Fruit fly (Drosophila melanogaster) whole organism, embryonic: Measurements from ENCODE around the gene Cpr5C.

Source experiments
- Adf1 ChIP-seq: fragments of 200-800 bp; sonication (Bioruptor generic); IDR thresholded peaks from 2 replicates; pipeline ENCODE4 v1.3.6; 2022; ENCODE audit warnings: missing biosample characterization, missing genetic modification characterization
- CG11560 ChIP-seq: fragments of 200-800 bp; sonication (Bioruptor generic); IDR thresholded peaks from 3 replicates; pipeline ENCODE4 v1.3.6; 2022; ENCODE audit warnings: missing biosample characterization, missing genetic modification characterization
- CG13894 ChIP-seq: fragments of 200-800 bp; sonication (Bioruptor generic); optimal IDR thresholded peaks from 3 replicates; lab custom pipeline; 2018; ENCODE audit warnings: missing biosample characterization, mild to moderate bottlenecking, missing genetic modification characterization, moderate library complexity
- CG14965 ChIP-seq: fragments of 200-800 bp; sonication (Bioruptor generic); optimal IDR thresholded peaks from 2 replicates; lab custom pipeline; 2016; ENCODE audit warnings: missing biosample characterization, missing genetic modification characterization, borderline replicate concordance
- CG16779 ChIP-seq: fragments of 200-800 bp; sonication (Bioruptor generic); IDR thresholded peaks from 2 replicates; pipeline ENCODE4 v1.3.6; 2022; ENCODE audit warnings: missing biosample characterization, missing genetic modification characterization
- CG16813 ChIP-seq: fragments of 200-800 bp; sonication (Bioruptor generic); IDR thresholded peaks from 3 replicates; pipeline ENCODE4 v1.3.6; 2022; ENCODE audit warnings: missing biosample characterization, missing genetic modification characterization; ENCODE audit not compliant: partially characterized antibody
- CG17612 ChIP-seq: fragments of 200-800 bp; sonication (Bioruptor generic); IDR thresholded peaks from 2 replicates; pipeline ENCODE4 v1.3.6; 2022; ENCODE audit warnings: missing biosample characterization, missing genetic modification characterization
- CG1832 ChIP-seq: fragments of 200-800 bp; sonication (Bioruptor generic); optimal IDR thresholded peaks from 2 replicates; lab custom pipeline; 2017; ENCODE audit warnings: missing biosample characterization, mild to moderate bottlenecking, missing genetic modification characterization, inconsistent platforms
- CG18599 ChIP-seq: fragments of 200-800 bp; sonication (Bioruptor generic); optimal IDR thresholded peaks from 3 replicates; lab custom pipeline; 2017; ENCODE audit warnings: missing biosample characterization, missing genetic modification characterization, mild to moderate bottlenecking, moderate library complexity, missing genetic modification reagents
- CG2875 ChIP-seq: fragments of 200-800 bp; sonication (Bioruptor generic); optimal IDR thresholded peaks from 2 replicates; lab custom pipeline; 2017; ENCODE audit warnings: missing biosample characterization, mild to moderate bottlenecking, missing genetic modification characterization, missing genetic modification reagents
- CG3838 ChIP-seq: fragments of 200-800 bp; sonication (Bioruptor generic); optimal IDR thresholded peaks from 3 replicates; lab custom pipeline; 2016; ENCODE audit warnings: missing biosample characterization, missing genetic modification characterization
- CG6654 ChIP-seq: fragments of 200-800 bp; sonication (Bioruptor generic); optimal IDR thresholded peaks from 2 replicates; lab custom pipeline; 2017; ENCODE audit warnings: missing biosample characterization, mild to moderate bottlenecking, missing genetic modification characterization
- CG6689 ChIP-seq: fragments of 200-800 bp; sonication (Bioruptor generic); IDR thresholded peaks from 2 replicates; pipeline ENCODE4 v1.3.6; 2022; ENCODE audit warnings: missing biosample characterization, missing genetic modification characterization
- CG6854 ChIP-seq: fragments of 200-800 bp; sonication (Bioruptor generic); optimal IDR thresholded peaks from 3 replicates; lab custom pipeline; 2017; ENCODE audit warnings: missing biosample characterization, mild to moderate bottlenecking, missing genetic modification characterization
- CTCF ChIP-seq: fragments of 200-800 bp; sonication (Bioruptor generic); optimal IDR thresholded peaks from 2 replicates; lab custom pipeline; 2017; ENCODE audit warnings: missing biosample characterization, mild to moderate bottlenecking, missing genetic modification characterization, moderate library complexity
- CoRest ChIP-seq: fragments of 200-800 bp; sonication (Bioruptor generic); optimal IDR thresholded peaks from 3 replicates; lab custom pipeline; 2018; ENCODE audit warnings: missing biosample characterization, mild to moderate bottlenecking, missing genetic modification characterization, moderate library complexity
- Deaf1 ChIP-seq: fragments of 200-800 bp; optimal IDR thresholded peaks from 3 replicates; lab custom pipeline; 2019; ENCODE audit warnings: missing biosample characterization, mild to moderate bottlenecking, missing genetic modification characterization, moderate library complexity
- Eip74EF ChIP-seq, 2 experiments: fragments of 200-800 bp in 1 of 2; fragments of >200 bp in 1 of 2; sonication (Bioruptor generic) in 1 of 2; optimal IDR thresholded peaks; 2 replicates each; lab custom pipeline; 2017 to 2019; ENCODE audit warnings: missing biosample characterization in 2 of 2, missing genetic modification characterization in 2 of 2, mild to moderate bottlenecking in 1 of 2, moderate library complexity in 1 of 2
- Med ChIP-seq: fragments of 200-800 bp; sonication (Bioruptor generic); peaks from one replicate; lab custom pipeline; 2016; ENCODE audit warnings: missing biosample characterization, missing genetic modification characterization, mild to moderate bottlenecking, inconsistent platforms, moderate library complexity
- NC2β ChIP-seq: fragments of 200-800 bp; sonication (Bioruptor generic); optimal IDR thresholded peaks from 2 replicates; lab custom pipeline; 2016; ENCODE audit warnings: missing biosample characterization, missing genetic modification characterization
- Opbp ChIP-seq: fragments of 200-800 bp; sonication (Bioruptor generic); IDR thresholded peaks from 3 replicates; pipeline ENCODE4 v1.3.6; 2022; ENCODE audit warnings: missing biosample characterization, missing genetic modification characterization; ENCODE audit not compliant: partially characterized antibody
- Sry-β ChIP-seq: fragments of 200-800 bp; sonication (Bioruptor generic); optimal IDR thresholded peaks from 2 replicates; lab custom pipeline; 2018; ENCODE audit warnings: missing biosample characterization, mild to moderate bottlenecking, missing genetic modification characterization, moderate library complexity
- Trl ChIP-seq, 3 experiments: fragments of >200 bp in 2 of 3; fragments of 200-800 bp in 1 of 3; sonication (Bioruptor generic) in 1 of 3; optimal IDR thresholded peaks; 2 replicates in 1 of 3; 3 replicates in 2 of 3; lab custom pipeline; 2016 to 2017; ENCODE audit warnings: missing biosample characterization in 1 of 3, missing genetic modification characterization in 1 of 3
- abd-A ChIP-seq: fragments of 200-800 bp; sonication (Bioruptor generic); optimal IDR thresholded peaks from 3 replicates; lab custom pipeline; 2019; ENCODE audit warnings: missing biosample characterization, mild to moderate bottlenecking, missing genetic modification characterization, moderate library complexity
- al ChIP-seq: fragments of 200-800 bp; sonication (Bioruptor generic); IDR thresholded peaks from 2 replicates; pipeline ENCODE4 v1.3.6; 2022; ENCODE audit warnings: missing biosample characterization, missing genetic modification characterization
- bigmax ChIP-seq: fragments of 200-800 bp; sonication (Bioruptor generic); optimal IDR thresholded peaks from 2 replicates; lab custom pipeline; 2018; ENCODE audit warnings: missing biosample characterization, mild to moderate bottlenecking, missing genetic modification characterization
- cg ChIP-seq: fragments of 200-800 bp; sonication (Bioruptor generic); optimal IDR thresholded peaks from 3 replicates; lab custom pipeline; 2019; ENCODE audit warnings: missing biosample characterization, mild to moderate bottlenecking, missing genetic modification characterization, moderate library complexity
- chinmo ChIP-seq: fragments of 200-800 bp; sonication (Bioruptor generic); IDR thresholded peaks from 4 replicates; pipeline ENCODE4 v1.3.6; 2022; ENCODE audit warnings: missing biosample characterization, missing genetic modification characterization; ENCODE audit not compliant: partially characterized antibody
- crp ChIP-seq, 2 experiments: fragments of 200-800 bp; sonication (Bioruptor generic); optimal IDR thresholded peaks; 2 replicates in 1 of 2; 3 replicates in 1 of 2; lab custom pipeline; 2017; ENCODE audit warnings: missing biosample characterization in 2 of 2, missing genetic modification characterization in 2 of 2, mild to moderate bottlenecking in 1 of 2, moderate library complexity in 1 of 2
- da ChIP-seq: fragments of 200-800 bp; sonication (Bioruptor generic); optimal IDR thresholded peaks from 2 replicates; lab custom pipeline; 2016; ENCODE audit warnings: missing biosample characterization, missing genetic modification characterization
- danr ChIP-seq: fragments of 200-800 bp; sonication (Bioruptor generic); IDR thresholded peaks from 2 replicates; pipeline ENCODE4 v1.3.6; 2022; ENCODE audit warnings: missing biosample characterization, missing genetic modification characterization
- fd64A ChIP-seq: fragments of 200-800 bp; sonication (Bioruptor generic); optimal IDR thresholded peaks from 3 replicates; lab custom pipeline; 2018; ENCODE audit warnings: missing biosample characterization, mild to moderate bottlenecking, missing genetic modification characterization
- maf-S ChIP-seq: fragments of 200-800 bp; sonication (Bioruptor generic); optimal IDR thresholded peaks from 2 replicates; lab custom pipeline; 2016; ENCODE audit warnings: missing biosample characterization, missing genetic modification characterization
- pita ChIP-seq: fragments of 200-800 bp; sonication (Bioruptor generic); optimal IDR thresholded peaks from 2 replicates; lab custom pipeline; 2017; ENCODE audit warnings: missing biosample characterization, mild to moderate bottlenecking, missing genetic modification characterization
- pnt ChIP-seq: fragments of 200-800 bp; sonication (Bioruptor generic); optimal IDR thresholded peaks from 3 replicates; lab custom pipeline; 2016; ENCODE audit warnings: missing biosample characterization, missing genetic modification characterization
- pzg ChIP-seq: fragments of 200-800 bp; sonication (Bioruptor generic); optimal IDR thresholded peaks from 3 replicates; lab custom pipeline; 2018; ENCODE audit warnings: missing biosample characterization, mild to moderate bottlenecking, missing genetic modification characterization, moderate library complexity
- salm ChIP-seq: fragments of 200-800 bp; sonication (Bioruptor generic); optimal IDR thresholded peaks from 2 replicates; lab custom pipeline; 2018; ENCODE audit warnings: missing biosample characterization, mild to moderate bottlenecking, missing genetic modification characterization
- scrt ChIP-seq: fragments of 200-800 bp; sonication (Bioruptor generic); optimal IDR thresholded peaks from 2 replicates; lab custom pipeline; 2018; ENCODE audit warnings: missing biosample characterization, mild to moderate bottlenecking, missing genetic modification characterization, moderate library complexity
- wek ChIP-seq: fragments of 200-800 bp; sonication (Bioruptor generic); optimal IDR thresholded peaks from 3 replicates; lab custom pipeline; 2018; ENCODE audit warnings: missing biosample characterization, mild to moderate bottlenecking, missing genetic modification characterization, moderate library complexity
- zen2 ChIP-seq: fragments of 200-800 bp; sonication (Bioruptor generic); IDR thresholded peaks from 3 replicates; pipeline ENCODE4 v1.3.6; 2022; ENCODE audit warnings: missing biosample characterization, missing genetic modification characterization; ENCODE audit not compliant: partially characterized antibody

The Cpr5C gene

DNA sequence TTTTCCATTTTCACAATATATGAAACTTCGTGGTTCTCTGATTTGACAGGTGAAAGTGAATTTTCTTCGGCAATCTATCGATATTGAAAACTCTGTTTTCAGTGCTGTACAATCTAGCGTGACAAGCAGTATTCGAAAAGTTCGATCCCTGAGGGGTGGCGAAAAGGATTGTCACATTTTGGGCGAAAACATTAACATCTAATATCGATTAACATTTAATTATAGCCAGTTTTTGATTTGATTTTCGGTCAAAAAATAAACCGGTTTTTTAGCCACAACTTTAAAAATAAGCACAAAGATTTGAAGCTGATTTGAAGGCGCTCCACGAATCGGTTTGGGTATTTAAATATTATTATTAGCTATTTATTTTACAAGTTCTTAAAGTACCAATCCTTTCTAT, 8.4 kb downstream of the Cpr5C start, which contains the start of gene CG44329:
Gene CG44329 (minus strand): TSS at position 101 of the 400 bp plus-strand sequence.
- TF ChIP-seq Eip74EF (GFP tag; optimal IDR thresholded peaks at IDR 0.05; lab: Kevin White, UChicago) = no peak
- TF ChIP-seq CoRest (tag; lab: Kevin White, UChicago) = no peak
- no peak for TF ChIP-seq al (GFP tag; lab: Robert Waterston, UW)
- no peak for TF ChIP-seq wek (GFP tag; lab: Kevin White, UChicago)
- TF ChIP-seq CG2875 (GFP tag; lab: Kevin White, UChicago) = no peak
- TF ChIP-seq da (GFP tag; lab: Kevin White, UChicago) = no peak
- no peak for TF ChIP-seq NC2β (GFP tag; lab: Kevin White, UChicago)
- TF ChIP-seq, all 482 proteins: peak for 0

DNA sequence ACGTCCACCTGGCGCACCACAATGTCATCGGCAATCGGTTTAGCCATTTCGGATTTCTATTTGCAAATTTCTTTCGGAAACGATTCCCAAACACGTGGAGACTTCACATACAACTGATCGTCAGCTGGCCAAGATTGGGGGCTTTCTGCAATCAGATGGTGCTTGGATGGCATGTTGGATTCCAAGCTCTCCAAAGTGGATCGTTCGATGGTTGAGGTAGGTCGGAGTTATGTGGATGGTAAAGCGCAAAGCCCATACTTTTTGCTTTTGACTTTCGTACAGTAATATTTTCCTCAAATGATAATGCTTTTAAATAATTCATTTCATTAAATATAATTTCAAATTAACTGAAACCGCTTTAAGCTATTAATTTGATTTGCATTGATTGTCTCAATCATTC, 11.2 kb downstream of the Cpr5C start, which contains the start of gene AgmNAT:
Gene AgmNAT (minus strand): TSS at position 101 of the 400 bp plus-strand sequence.
- TF ChIP-seq fd64A (no peak), maf-S (GFP tag; lab: Kevin White, UChicago) (no peak), CG3838 (no peak), crp (GFP tag; optimal IDR thresholded peaks at IDR 0.05; lab: Kevin White, UChicago) (peak in 1 of 2 experiments; percentile 68), danr (GFP tag; lab: Robert Waterston, UW) (no peak), Sry-β (GFP tag; lab: Kevin White, UChicago) (no peak), zen2 (GFP tag; lab: Robert Waterston, UW) (0 out of 3 replicates have a peak, but pooled peaks have one; percentile 21)

DNA sequence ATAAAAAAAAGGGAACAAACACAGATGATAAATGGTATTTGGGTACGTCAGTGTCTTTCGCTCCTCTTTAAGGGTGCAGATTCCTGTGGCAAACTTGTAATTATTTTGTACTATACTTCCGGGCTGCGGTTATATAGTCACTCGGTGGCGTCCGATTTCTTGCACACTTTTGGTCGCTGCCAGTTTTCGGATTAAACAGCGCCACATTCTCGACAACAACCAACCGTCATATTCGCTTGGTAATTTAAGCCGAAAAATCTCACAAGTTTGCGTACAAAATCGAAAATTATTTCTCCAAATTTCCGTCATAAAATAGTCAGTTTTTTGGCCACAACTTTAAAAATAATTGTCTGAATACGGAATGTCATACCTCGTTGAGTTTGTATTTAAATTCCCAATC, 12.7 kb downstream of the Cpr5C start:
- TF ChIP-seq CTCF (peak; percentile 82), pita (GFP tag; lab: Kevin White, UChicago) (peak; percentile 21), bigmax (GFP tag; lab: Kevin White, UChicago) (no peak)

DNA sequence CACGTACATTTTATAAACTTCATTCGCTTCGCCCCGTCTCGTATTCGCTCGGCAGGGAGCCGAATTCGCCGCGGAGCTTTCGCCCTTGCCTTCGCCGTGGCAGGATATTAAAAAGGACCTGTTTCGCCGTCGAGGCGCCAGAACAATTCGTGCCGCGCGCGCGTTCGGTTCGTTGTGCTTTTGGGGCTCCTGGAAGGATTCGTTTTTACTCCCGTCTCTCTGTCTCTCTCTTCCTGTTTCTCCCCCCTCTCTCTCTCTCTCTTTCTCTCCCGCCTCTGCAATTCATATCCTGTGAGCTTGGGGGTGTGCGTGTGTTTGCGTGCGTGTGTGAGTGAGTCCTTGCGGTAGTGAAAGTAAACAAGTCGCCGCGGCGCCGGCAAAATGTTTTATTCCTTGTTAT, 14.0 kb downstream of the Cpr5C start, which contains the start of gene CG15765:
Gene CG15765 (plus strand): TSS at position 132 of the 400 bp plus-strand sequence.
- TF ChIP-seq CG1832 (GFP tag; lab: Kevin White, UChicago) = peak; percentile 25
- no peak for TF ChIP-seq CG6654 (GFP tag; lab: Kevin White, UChicago)
- TF ChIP-seq pnt (GFP tag; lab: Kevin White, UChicago) = no peak
- TF ChIP-seq Adf1 (GFP tag; lab: Robert Waterston, UW) = 0 out of 2 replicates have a peak, but pooled peaks have one; percentile 10
- no peak for TF ChIP-seq CG14965 (GFP tag; lab: Kevin White, UChicago)
- peak in 1 of 2 experiments; percentile 35 for TF ChIP-seq Trl (optimal IDR thresholded peaks at IDR 0.05; lab: Kevin White, UChicago)
- TF ChIP-seq Trl (GFP tag; optimal IDR thresholded peaks at IDR 0.05; lab: Kevin White, UChicago) = no peak
- no peak for TF ChIP-seq salm (tag; lab: Kevin White, UChicago)
- TF ChIP-seq Deaf1 (tag; lab: Kevin White, UChicago) = peak; percentile 61
- no peak for TF ChIP-seq CG6689
- peak; percentile 9 for TF ChIP-seq scrt (GFP tag; lab: Kevin White, UChicago)
- TF ChIP-seq Med (GFP tag; lab: Kevin White, UChicago) = peak; percentile 47
- no peak for TF ChIP-seq al (GFP tag; lab: Robert Waterston, UW)
- TF ChIP-seq Opbp (GFP tag; lab: Robert Waterston, UW) = 0 out of 3 replicates have a peak, but pooled peaks have one; percentile 17
- TF ChIP-seq abd-A (tag; lab: Kevin White, UChicago) = peak; percentile 38
- TF ChIP-seq chinmo (GFP tag; lab: Robert Waterston, UW) = 0 out of 4 replicates have a peak, but pooled peaks have one; percentile 11
- no peak for TF ChIP-seq pzg (GFP tag; lab: Kevin White, UChicago)
- TF ChIP-seq CG13894 = peak; percentile 7
- peak; percentile 54; the same call in 1 of the 2 replicates for TF ChIP-seq CG16779 (GFP tag; lab: Robert Waterston, UW)
- TF ChIP-seq maf-S (GFP tag; lab: Kevin White, UChicago) = no peak
- no peak for TF ChIP-seq CG11560 (tag; lab: Robert Waterston, UW)
- TF ChIP-seq CG17612 = no peak
- peak; percentile 7 for TF ChIP-seq cg (GFP tag; lab: Kevin White, UChicago)
- no peak for TF ChIP-seq CG16813 (GFP tag; lab: Robert Waterston, UW)
- TF ChIP-seq CG6854 = no peak
- peak; percentile 17 for TF ChIP-seq CG18599 (GFP tag; lab: Kevin White, UChicago)
